Worm (Caenorhabditis elegans): Measurements from ENCODE around the gene mrp-2.

mrp-2 gene

ce11 chrX:608392-608791, 35.9 kb upstream of the mrp-2 start, which contains the start of gene F13C5.5:
TSS of gene F13C5.5 (minus strand) at chrX:608492.
- TF ChIP-seq F13H6.1 (tag; optimal IDR thresholded peaks at IDR 0.05) = peak; percentile 18
- TF ChIP-seq unc-55 (GFP tag; optimal IDR thresholded peaks at IDR 0.05) = no peak

- no peak for TF ChIP-seq elt-3 (tag; optimal IDR thresholded peaks at IDR 0.05)
- no peak for TF ChIP-seq ztf-4 (tag; optimal IDR thresholded peaks at IDR 0.05)
- no peak for TF ChIP-seq blmp-1 (tag; optimal IDR thresholded peaks at IDR 0.05; ENCODE audit: insufficient read depth)
- TF ChIP-seq lin-13 (GFP tag; optimal IDR thresholded peaks at IDR 0.05) = no peak
- TF ChIP-seq mbf-1 (tag; optimal IDR thresholded peaks at IDR 0.05) = no peak
- no peak for TF ChIP-seq nhr-237 (tag; optimal IDR thresholded peaks at IDR 0.05)
- TF ChIP-seq egl-27 (tag; optimal IDR thresholded peaks at IDR 0.05) = no peak
- TF ChIP-seq gmeb-1 (tag; optimal IDR thresholded peaks at IDR 0.05) = no peak
Observed at ce11 chrX:601860-602259, 29.4 kb upstream of the mrp-2 start, which contains the start of gene F13C5.1. TSS of gene F13C5.1 (plus strand) at chrX:602160.

ce11 chrX:601340-601757, 28.8 kb upstream of the mrp-2 start:
- no peak for TF ChIP-seq ztf-4 (tag; optimal IDR thresholded peaks at IDR 0.05)
- no peak for TF ChIP-seq ama-1 (optimal IDR thresholded peaks at IDR 0.05)
- TF ChIP-seq dmd-4 (tag; optimal IDR thresholded peaks at IDR 0.05) = no peak
- TF ChIP-seq nhr-6 (tag; optimal IDR thresholded peaks at IDR 0.05) = no peak
- TF ChIP-seq R02D3.7 (tag; optimal IDR thresholded peaks at IDR 0.05) = no peak
- no peak for TF ChIP-seq nhr-237 (tag; optimal IDR thresholded peaks at IDR 0.05)
- TF ChIP-seq lin-11 (tag; optimal IDR thresholded peaks at IDR 0.05) = peak; percentile 30
- no peak for TF ChIP-seq nhr-25 (tag; optimal IDR thresholded peaks at IDR 0.05)
- no peak for TF ChIP-seq elt-3 (tag; optimal IDR thresholded peaks at IDR 0.05)
- TF ChIP-seq mdl-1 (tag; optimal IDR thresholded peaks at IDR 0.05) = peak in 1 of 2 experiments; percentile 37
- TF ChIP-seq lsy-2 (tag; optimal IDR thresholded peaks at IDR 0.05) = peak in 1 of 2 experiments; percentile 4
- TF ChIP-seq peb-1 (tag; optimal IDR thresholded peaks at IDR 0.05) = no peak
- no peak for TF ChIP-seq fos-1 (tag; optimal IDR thresholded peaks at IDR 0.05)
- TF ChIP-seq unc-62 (GFP tag; optimal IDR thresholded peaks at IDR 0.05) = no peak
- TF ChIP-seq ztf-11 (tag; optimal IDR thresholded peaks at IDR 0.05) = no peak
- TF ChIP-seq sem-4 (tag; optimal IDR thresholded peaks at IDR 0.05) = peak; percentile 18
- no peak for TF ChIP-seq sma-9 (GFP tag; optimal IDR thresholded peaks at IDR 0.05)
- TF ChIP-seq sma-9 (tag; optimal IDR thresholded peaks at IDR 0.05) = no peak
- no peak for TF ChIP-seq elt-1 (tag; optimal IDR thresholded peaks at IDR 0.05)
- peak; percentile 37 for TF ChIP-seq F13H6.1 (tag; optimal IDR thresholded peaks at IDR 0.05)
- TF ChIP-seq ceh-82 (tag; optimal IDR thresholded peaks at IDR 0.05) = no peak
- TF ChIP-seq gmeb-1 (tag; optimal IDR thresholded peaks at IDR 0.05) = no peak
- no peak for TF ChIP-seq ZK546.5 (tag; optimal IDR thresholded peaks at IDR 0.05)
- no peak for TF ChIP-seq skn-1 (tag; optimal IDR thresholded peaks at IDR 0.05)
- TF ChIP-seq egl-27 (tag; optimal IDR thresholded peaks at IDR 0.05) = no peak
- TF ChIP-seq zag-1 (tag; optimal IDR thresholded peaks at IDR 0.05) = peak; percentile 61
- no peak for TF ChIP-seq nhr-11 (tag; optimal IDR thresholded peaks at IDR 0.05)
- no peak for TF ChIP-seq ceh-16 (tag; optimal IDR thresholded peaks at IDR 0.05)
- no peak for TF ChIP-seq unc-39 (tag; optimal IDR thresholded peaks at IDR 0.05)
- no peak for TF ChIP-seq blmp-1 (tag; optimal IDR thresholded peaks at IDR 0.05; ENCODE audit: insufficient read depth)
- TF ChIP-seq Y55F3AM.14 (GFP tag; optimal IDR thresholded peaks at IDR 0.05) = no peak
- no peak for TF ChIP-seq nhr-12 (tag; optimal IDR thresholded peaks at IDR 0.05)
- TF ChIP-seq unc-55 (GFP tag; optimal IDR thresholded peaks at IDR 0.05) = peak; percentile 76
- TF ChIP-seq lin-39 (tag; optimal IDR thresholded peaks at IDR 0.05) = no peak
- TF ChIP-seq nhr-21 (tag; optimal IDR thresholded peaks at IDR 0.05) = no peak
- TF ChIP-seq aly-2 (tag; optimal IDR thresholded peaks at IDR 0.05) = no peak
- TF ChIP-seq sma-3 (GFP tag; optimal IDR thresholded peaks at IDR 0.05) = no peak
- TF ChIP-seq nhr-23 (tag; optimal IDR thresholded peaks at IDR 0.05) = no peak
- TF ChIP-seq crh-2 (tag; optimal IDR thresholded peaks at IDR 0.05) = peak; percentile 43
- no peak for TF ChIP-seq nhr-77 (tag; optimal IDR thresholded peaks at IDR 0.05)
- no peak for TF ChIP-seq nhr-10 (tag; optimal IDR thresholded peaks at IDR 0.05)
- no peak for TF ChIP-seq snpc-4 (tag; optimal IDR thresholded peaks at IDR 0.05)
- TF ChIP-seq mab-5 (tag; optimal IDR thresholded peaks at IDR 0.05) = no peak
- peak; percentile 62 for TF ChIP-seq C34F6.9 (tag; optimal IDR thresholded peaks at IDR 0.05)
- TF ChIP-seq lin-13 (GFP tag; optimal IDR thresholded peaks at IDR 0.05) = no peak
- no peak for TF ChIP-seq ztf-1 (GFP tag; conservative IDR thresholded peaks at IDR 0.05)
- TF ChIP-seq alr-1 (tag; optimal IDR thresholded peaks at IDR 0.05) = no peak
- no peak for TF ChIP-seq mbf-1 (tag; optimal IDR thresholded peaks at IDR 0.05)
- peak; percentile 66 for TF ChIP-seq nhr-129 (tag; optimal IDR thresholded peaks at IDR 0.05)
